Worm (Caenorhabditis elegans): ENCODE results near the gene F36H12.9.
"Not testable (repeated sequence)": the region's sequence is repeated elsewhere in the genome, so short reads cannot be mapped to it uniquely, and the experiment has no call there.

DNA sequence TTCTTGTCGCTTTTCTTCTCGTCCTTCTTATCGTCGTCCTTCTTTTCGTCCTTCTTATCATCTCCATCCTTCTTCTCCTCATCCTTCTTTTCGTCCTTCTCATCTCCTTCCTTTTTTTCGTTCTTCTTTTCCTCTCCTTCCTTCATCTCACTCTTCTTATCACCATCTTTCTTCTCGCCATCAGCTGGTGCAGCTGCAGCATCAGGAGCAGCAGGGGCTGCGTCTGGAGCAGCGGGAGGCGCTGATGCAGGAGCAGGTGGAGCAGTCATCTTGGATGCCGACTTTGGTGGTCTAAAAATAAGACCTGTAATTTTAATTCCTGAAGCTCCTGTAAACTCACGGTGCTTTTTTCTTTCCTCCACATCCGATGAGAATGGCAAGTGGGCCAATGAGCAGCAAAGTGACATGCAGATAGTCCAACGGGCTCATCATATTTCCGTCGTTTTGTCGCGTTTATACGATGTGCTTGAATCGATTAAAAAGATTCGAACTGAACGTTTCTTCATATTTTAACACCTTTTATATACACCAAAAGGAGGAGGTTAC lies 31.5 kb upstream of the F36H12.9 start, which contains the start of gene cylc-1:
- TF ChIP-seq ztf-23 (GFP tag; IDR thresholded peaks at IDR 0.05); cog-1 (tag; optimal IDR thresholded peaks at IDR 0.05); klf-2 (GFP tag; conservative IDR thresholded peaks at IDR 0.05); med-1 (GFP tag; optimal IDR thresholded peaks at IDR 0.05; ENCODE audit: insufficient read depth); T22C8.4 (GFP tag; IDR thresholded peaks at IDR 0.05); ref-1 (GFP tag; conservative IDR thresholded peaks at IDR 0.05); ztf-29 (GFP tag; IDR thresholded peaks at IDR 0.05); flt-1 (GFP tag; IDR thresholded peaks at IDR 0.05); tab-1 (GFP tag; IDR thresholded peaks at IDR 0.05): not testable (repeated sequence)

Measured in whole organism, midembryonic.